Worm (Caenorhabditis elegans) whole organism, L4/young adult: ENCODE measurements around the gene F38A6.4.

Experiments used
- W03F9.2 ChIP-seq: fragments of 150-350 bp; optimal IDR thresholded peaks from 2 replicates; lab custom pipeline; 2014; ENCODE audit warnings: missing biosample characterization, missing genetic modification characterization
- dao-5 ChIP-seq: sonication (generic microtip); optimal IDR thresholded peaks from 2 replicates; lab custom pipeline; 2016; ENCODE audit warnings: missing genotype, missing genetic modification characterization, moderate library complexity, missing compliant biosample characterization
- him-1 ChIP-seq: sonication (generic microtip); optimal IDR thresholded peaks from 2 replicates; lab custom pipeline; 2016; ENCODE audit warnings: missing genotype, missing genetic modification reagents, missing genetic modification characterization, missing compliant biosample characterization

Gene F38A6.4

ce11 chrV:20783642-20784041, 8.5 kb upstream of the F38A6.4 start:
- TF ChIP-seq W03F9.2 (tag; lab: Kevin White, UChicago) (no peak), him-1 (tag; lab: Kevin White, UChicago) (no peak), dao-5 (tag; lab: Kevin White, UChicago) (no peak)

- TF ChIP-seq W03F9.2 (tag; lab: Kevin White, UChicago) (no peak), him-1 (tag; lab: Kevin White, UChicago) (peak; percentile 88), dao-5 (tag; lab: Kevin White, UChicago) (no peak)
Observed at ce11 chrV:20782188-20782587, 7.0 kb upstream of the F38A6.4 start.

- TF ChIP-seq W03F9.2 (tag; lab: Kevin White, UChicago), result no peak
- no peak for TF ChIP-seq dao-5 (tag; lab: Kevin White, UChicago)
- no peak for TF ChIP-seq him-1 (tag; lab: Kevin White, UChicago)
Observed at ce11 chrV:20781346-20781952, 6.3 kb upstream of the F38A6.4 start.

- TF ChIP-seq dao-5 (tag; lab: Kevin White, UChicago), result no peak
- TF ChIP-seq W03F9.2 (tag; lab: Kevin White, UChicago), result no peak
- no peak for TF ChIP-seq him-1 (tag; lab: Kevin White, UChicago)
Observed at ce11 chrV:20780400-20780799, 5.2 kb upstream of the F38A6.4 start, which contains the start of gene hif-1. hif-1 (plus strand) TSS chrV:20780407.

- no peak for TF ChIP-seq dao-5 (tag; lab: Kevin White, UChicago)
- no peak for TF ChIP-seq W03F9.2 (tag; lab: Kevin White, UChicago)
- no peak for TF ChIP-seq him-1 (tag; lab: Kevin White, UChicago)
Observed at ce11 chrV:20779707-20780346, 4.7 kb upstream of the F38A6.4 start.

ce11 chrV:20778886-20779285, 3.7 kb upstream of the F38A6.4 start:
- TF ChIP-seq W03F9.2 (tag; lab: Kevin White, UChicago) (no peak), him-1 (tag; lab: Kevin White, UChicago) (no peak), dao-5 (tag; lab: Kevin White, UChicago) (no peak)

- no peak for TF ChIP-seq dao-5 (tag; lab: Kevin White, UChicago)
- TF ChIP-seq him-1 (tag; lab: Kevin White, UChicago), result peak; percentile 94
- peak; percentile 82 for TF ChIP-seq W03F9.2 (tag; lab: Kevin White, UChicago)
Observed at ce11 chrV:20778257-20778697, 3.1 kb upstream of the F38A6.4 start.

ce11 chrV:20776761-20777160, 1.6 kb upstream of the F38A6.4 start:
- TF ChIP-seq dao-5 (tag; lab: Kevin White, UChicago), result no peak
- peak; percentile 35 for TF ChIP-seq W03F9.2 (tag; lab: Kevin White, UChicago)
- peak; percentile 40 for TF ChIP-seq him-1 (tag; lab: Kevin White, UChicago)

- no peak for TF ChIP-seq him-1 (tag; lab: Kevin White, UChicago)
- TF ChIP-seq dao-5 (tag; lab: Kevin White, UChicago), result no peak
- TF ChIP-seq W03F9.2 (tag; lab: Kevin White, UChicago), result no peak
Observed at ce11 chrV:20773647-20774046, 1.5 kb downstream of the F38A6.4 start, which contains the start of gene F38A6.5. F38A6.5 (minus strand) TSS chrV:20773747.

ce11 chrV:20771702-20772101, 3.5 kb downstream of the F38A6.4 start:
- TF ChIP-seq him-1 (tag; lab: Kevin White, UChicago), result no peak
- no peak for TF ChIP-seq W03F9.2 (tag; lab: Kevin White, UChicago)
- TF ChIP-seq dao-5 (tag; lab: Kevin White, UChicago), result no peak

- TF ChIP-seq dao-5 (tag; lab: Kevin White, UChicago) (no peak), W03F9.2 (tag; lab: Kevin White, UChicago) (peak; percentile 8)
Observed at ce11 chrV:20770846-20771245, 4.3 kb downstream of the F38A6.4 start.

- TF ChIP-seq him-1 (tag; lab: Kevin White, UChicago), result no peak
- no peak for TF ChIP-seq W03F9.2 (tag; lab: Kevin White, UChicago)
- TF ChIP-seq dao-5 (tag; lab: Kevin White, UChicago), result no peak
Observed at ce11 chrV:20770061-20770460, 5.1 kb downstream of the F38A6.4 start, which contains the start of gene elp-1. elp-1 (minus strand) TSS chrV:20770161.

ce11 chrV:20763192-20763591, 12.0 kb downstream of the F38A6.4 start:
- no peak for TF ChIP-seq W03F9.2 (tag; lab: Kevin White, UChicago)
- TF ChIP-seq dao-5 (tag; lab: Kevin White, UChicago), result no peak
- TF ChIP-seq him-1 (tag; lab: Kevin White, UChicago), result no peak
